Worm (Caenorhabditis elegans): ENCODE data around the gene mct-5.

- TF ChIP-seq ref-1 (GFP tag; conservative IDR thresholded peaks at IDR 0.05): no peak
- TF ChIP-seq klf-2 (GFP tag; conservative IDR thresholded peaks at IDR 0.05): no peak
Observed at ce11 chrII:7100838-7101237, 2.4 kb upstream of the mct-5 start, which contains the start of gene mmaa-1.

All from whole organism, midembryonic.